Worm (Caenorhabditis elegans): Measurements from ENCODE around the gene F41F3.1.

The F41F3.1 gene

DNA sequence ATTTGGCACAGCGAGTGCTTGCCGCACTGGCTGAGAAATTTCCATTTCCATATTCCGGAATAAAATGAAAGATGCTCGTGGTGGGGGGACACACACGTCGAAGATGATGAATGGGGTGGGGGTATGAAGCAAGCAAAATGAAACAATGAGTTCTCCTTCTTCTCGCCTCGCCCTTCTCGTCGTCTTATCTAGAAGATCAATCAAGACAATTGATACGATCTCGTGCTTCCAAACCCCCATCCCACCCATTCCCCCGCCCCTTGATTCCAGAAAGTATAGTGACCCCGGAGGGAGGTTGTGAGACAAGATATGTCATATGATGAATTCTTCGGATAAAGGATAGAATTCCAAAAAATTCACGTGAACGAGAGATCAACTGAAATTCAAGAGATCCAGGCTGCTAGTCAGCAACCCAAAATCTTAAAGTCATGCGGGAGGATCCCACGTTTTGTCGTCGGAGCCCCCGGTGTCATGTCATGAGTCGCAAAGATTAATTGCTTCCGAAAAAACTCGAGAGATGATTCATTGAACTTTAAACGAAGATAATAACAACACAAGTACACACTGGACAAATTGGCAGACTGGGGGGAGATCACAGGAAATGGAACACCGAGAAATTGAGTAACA lies 40.2 kb downstream of the F41F3.1 start (continued):
- TF ChIP-seq nhr-28 (tag; optimal IDR thresholded peaks at IDR 0.05) = no peak
- TF ChIP-seq nhr-84 (tag; optimal IDR thresholded peaks at IDR 0.05) = no peak
- TF ChIP-seq dpl-1 (GFP tag; optimal IDR thresholded peaks at IDR 0.05) = no peak
- no peak for TF ChIP-seq sox-4 (tag; optimal IDR thresholded peaks at IDR 0.05)
- TF ChIP-seq fkh-4 (tag; optimal IDR thresholded peaks at IDR 0.05; ENCODE audit: borderline replicate concordance) = no peak
- no peak for TF ChIP-seq lin-15B (tag; optimal IDR thresholded peaks at IDR 0.05)
- peak; percentile 46 for TF ChIP-seq nhr-19 (GFP tag; conservative IDR thresholded peaks at IDR 0.05)
- TF ChIP-seq egl-27 (tag; optimal IDR thresholded peaks at IDR 0.05) = no peak
- peak; percentile 65 for TF ChIP-seq nhr-71 (tag; optimal IDR thresholded peaks at IDR 0.05)
- TF ChIP-seq nhr-76 (tag; optimal IDR thresholded peaks at IDR 0.05) = no peak
- TF ChIP-seq egl-13 (tag; optimal IDR thresholded peaks at IDR 0.05) = no peak
- TF ChIP-seq nhr-85 (tag) = peak; percentile 66
- no peak for TF ChIP-seq ceh-63 (GFP tag; optimal IDR thresholded peaks at IDR 0.05)
- TF ChIP-seq ceh-88 (GFP tag; IDR thresholded peaks at IDR 0.05) = no peak
- no peak for TF ChIP-seq lin-13 (GFP tag; optimal IDR thresholded peaks at IDR 0.05)
- TF ChIP-seq unc-130 (tag; optimal IDR thresholded peaks at IDR 0.05) = no peak
- no peak for TF ChIP-seq efl-3 (GFP tag; optimal IDR thresholded peaks at IDR 0.05)
- TF ChIP-seq rnt-1 (tag; optimal IDR thresholded peaks at IDR 0.05) = peak; percentile 15
- no peak for TF ChIP-seq mef-2 (tag; optimal IDR thresholded peaks at IDR 0.05)
- TF ChIP-seq sptf-1 (tag; optimal IDR thresholded peaks at IDR 0.05) = no peak
- TF ChIP-seq zag-1 (tag; optimal IDR thresholded peaks at IDR 0.05) = no peak
- TF ChIP-seq irx-1 (tag; optimal IDR thresholded peaks at IDR 0.05) = no peak
- no peak for TF ChIP-seq fkh-8 (tag; optimal IDR thresholded peaks at IDR 0.05)
- no peak for TF ChIP-seq ceh-90 (tag; optimal IDR thresholded peaks at IDR 0.05)
- TF ChIP-seq nhr-77 (tag; optimal IDR thresholded peaks at IDR 0.05) = no peak
- no peak for TF ChIP-seq nhr-237 (tag; optimal IDR thresholded peaks at IDR 0.05)
- no peak for TF ChIP-seq pqm-1 (tag; optimal IDR thresholded peaks at IDR 0.05)
- no peak for TF ChIP-seq hlh-4 (tag; optimal IDR thresholded peaks at IDR 0.05)
- no peak for TF ChIP-seq hpl-2 (GFP tag; optimal IDR thresholded peaks at IDR 0.05)
- no peak for TF ChIP-seq elt-3 (tag; optimal IDR thresholded peaks at IDR 0.05)
- TF ChIP-seq vab-15 (tag; optimal IDR thresholded peaks at IDR 0.05) = peak; percentile 68
- TF ChIP-seq unc-62 (GFP tag; optimal IDR thresholded peaks at IDR 0.05) = no peak
- TF ChIP-seq alr-1 (tag; optimal IDR thresholded peaks at IDR 0.05; ENCODE audit: borderline replicate concordance) = no peak
- peak; percentile 16 for TF ChIP-seq blmp-1 (tag; optimal IDR thresholded peaks at IDR 0.05)
- peak; percentile 9 to 62 for TF ChIP-seq lsy-2 (tag; optimal IDR thresholded peaks at IDR 0.05)
- no peak for TF ChIP-seq dsc-1 (tag; optimal IDR thresholded peaks at IDR 0.05)
- peak; percentile 24 for TF ChIP-seq ztf-4 (tag; optimal IDR thresholded peaks at IDR 0.05)
- peak; percentile 14 for TF ChIP-seq tbx-2 (tag; optimal IDR thresholded peaks at IDR 0.05)
- no peak for TF ChIP-seq mep-1 (tag; optimal IDR thresholded peaks at IDR 0.05)
- TF ChIP-seq hlh-17 (GFP tag; optimal IDR thresholded peaks at IDR 0.05; ENCODE audit: borderline replicate concordance) = no peak
- TF ChIP-seq nhr-11 (tag; optimal IDR thresholded peaks at IDR 0.05) = peak; percentile 55
- TF ChIP-seq pax-3 (tag; optimal IDR thresholded peaks at IDR 0.05) = no peak
- no peak for TF ChIP-seq jun-1 (tag; optimal IDR thresholded peaks at IDR 0.05)
- TF ChIP-seq nhr-20 (tag; optimal IDR thresholded peaks at IDR 0.05) = peak; percentile 35
- no peak for TF ChIP-seq grh-1 (GFP tag; IDR thresholded peaks at IDR 0.05)
- TF ChIP-seq ceh-82 (tag; optimal IDR thresholded peaks at IDR 0.05) = no peak
- TF ChIP-seq zip-4 (GFP tag; optimal IDR thresholded peaks at IDR 0.05) = no peak
- TF ChIP-seq Y116A8C.19 (tag; optimal IDR thresholded peaks at IDR 0.05; ENCODE audit: borderline replicate concordance) = no peak
- no peak for TF ChIP-seq C34B4.2 (tag; optimal IDR thresholded peaks at IDR 0.05)
- no peak for TF ChIP-seq C04F5.9 (tag; optimal IDR thresholded peaks at IDR 0.05)
- no peak for TF ChIP-seq isw-1 (GFP tag; IDR thresholded peaks at IDR 0.05)
- no peak for TF ChIP-seq unc-98 (GFP tag; IDR thresholded peaks at IDR 0.05)
- no peak for TF ChIP-seq pag-3 (tag; optimal IDR thresholded peaks at IDR 0.05; ENCODE audit: borderline replicate concordance, insufficient read depth)

All from whole organism, L1 larva.